Worm (Caenorhabditis elegans): ENCODE data around the gene Y54G2A.57.

DNA sequence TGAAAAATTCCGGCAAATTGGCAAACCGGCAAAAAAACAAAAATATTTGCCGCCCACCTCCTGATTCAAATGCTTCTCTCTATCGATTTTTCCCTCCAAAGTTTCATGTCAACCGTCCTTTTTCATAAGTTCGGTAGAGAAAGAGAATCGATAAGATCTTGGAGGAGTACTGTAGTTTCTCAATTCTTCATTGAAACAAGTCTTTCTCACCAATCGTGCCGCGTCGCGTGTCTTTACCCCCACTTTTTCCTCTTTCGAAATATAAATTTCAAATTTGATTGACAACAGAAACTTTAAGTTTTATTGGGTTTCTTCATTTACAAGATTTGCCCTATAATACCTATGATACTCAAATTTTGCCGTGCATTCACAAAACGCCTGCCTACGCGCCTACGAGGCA lies 48.8 kb downstream of the Y54G2A.57 start:
- TF ChIP-seq unc-39 (tag; optimal IDR thresholded peaks at IDR 0.05) (no peak), jun-1 (tag; optimal IDR thresholded peaks at IDR 0.05) (no peak), sea-2 (GFP tag; optimal IDR thresholded peaks at IDR 0.05) (no peak)
